Worm (Caenorhabditis elegans) whole organism, mixed stage, embryonic: ENCODE measurements around the gene nsph-4.1.
A peak's percentile ranks its signal among the peaks of the same experiment; 100 is the strongest.

Experiments used
- M03D4.4 ChIP-seq: sonication (generic microtip); optimal IDR thresholded peaks from 2 replicates; lab custom pipeline; 2017; ENCODE audit warnings: mild to moderate bottlenecking, missing genetic modification characterization, missing compliant biosample characterization
- bed-3 ChIP-seq: fragments of 200-800 bp; sonication (Bioruptor generic); optimal IDR thresholded peaks from 3 replicates; lab custom pipeline; 2018; ENCODE audit warnings: mild to moderate bottlenecking, missing genetic modification characterization, moderate library complexity, missing compliant biosample characterization
- blmp-1 ChIP-seq: fragments of 150-350 bp; optimal IDR thresholded peaks from 2 replicates; lab custom pipeline; 2014; ENCODE audit warnings: missing biosample characterization, missing genetic modification characterization
- ceh-39 ChIP-seq: fragments of 150-350 bp; optimal IDR thresholded peaks from 2 replicates; lab custom pipeline; 2014; ENCODE audit warnings: missing biosample characterization, missing genetic modification characterization
- ceh-43 ChIP-seq: fragments of 200-800 bp; sonication (Bioruptor generic); optimal IDR thresholded peaks from 2 replicates; lab custom pipeline; 2018; ENCODE audit warnings: mild to moderate bottlenecking, missing genetic modification characterization, moderate library complexity, missing compliant biosample characterization
- ceh-83 ChIP-seq: fragments of 200-800 bp; sonication (Bioruptor generic); optimal IDR thresholded peaks from 2 replicates; lab custom pipeline; 2018; ENCODE audit warnings: mild to moderate bottlenecking, missing genetic modification characterization, missing compliant biosample characterization
- ces-1 ChIP-seq: fragments of 150-350 bp; optimal IDR thresholded peaks from 2 replicates; lab custom pipeline; 2014; ENCODE audit warnings: missing biosample characterization, missing genetic modification reagents, missing genetic modification characterization
- cnd-1 ChIP-seq: fragments of 200-800 bp; sonication (Bioruptor generic); optimal IDR thresholded peaks from 2 replicates; lab custom pipeline; 2018; ENCODE audit warnings: mild to moderate bottlenecking, missing genetic modification characterization, missing compliant biosample characterization
- drap-1 ChIP-seq: fragments of 200-800 bp; sonication (Bioruptor generic); optimal IDR thresholded peaks from 3 replicates; lab custom pipeline; 2018; ENCODE audit warnings: mild to moderate bottlenecking, missing genetic modification characterization, missing compliant biosample characterization
- flh-1 ChIP-seq: fragments of 200-800 bp; sonication (Bioruptor generic); optimal IDR thresholded peaks from 2 replicates; lab custom pipeline; 2018; ENCODE audit warnings: mild to moderate bottlenecking, missing genetic modification characterization, moderate library complexity, missing compliant biosample characterization
- ham-2 ChIP-seq: fragments of 200-800 bp; sonication (Bioruptor generic); optimal IDR thresholded peaks from 2 replicates; lab custom pipeline; 2018; ENCODE audit warnings: mild to moderate bottlenecking, missing genetic modification characterization, missing compliant biosample characterization
- hlh-1 ChIP-seq: fragments of 150-350 bp; optimal IDR thresholded peaks from 2 replicates; lab custom pipeline; 2014; ENCODE audit warnings: missing biosample characterization, missing genetic modification reagents, missing genetic modification characterization
- lin-13 ChIP-seq: fragments of 150-350 bp; optimal IDR thresholded peaks from 2 replicates; lab custom pipeline; 2014; ENCODE audit warnings: missing biosample characterization, missing genetic modification characterization
- lin-32 ChIP-seq: fragments of 200-800 bp; sonication (Bioruptor generic); optimal IDR thresholded peaks from 2 replicates; lab custom pipeline; 2018; ENCODE audit warnings: mild to moderate bottlenecking, missing genetic modification characterization, missing compliant biosample characterization
- lsy-2 ChIP-seq: fragments of 150-350 bp; optimal IDR thresholded peaks from 2 replicates; lab custom pipeline; 2014; ENCODE audit warnings: missing biosample characterization, missing genetic modification characterization
- mab-5 ChIP-seq: fragments of 150-350 bp; optimal IDR thresholded peaks from 2 replicates; lab custom pipeline; 2014; ENCODE audit warnings: missing biosample characterization, missing genetic modification characterization
- mep-1 ChIP-seq: fragments of 150-350 bp; optimal IDR thresholded peaks from 2 replicates; lab custom pipeline; 2017; ENCODE audit warnings: missing biosample characterization, missing genetic modification reagents, missing genetic modification characterization, inconsistent platforms
- mls-2 ChIP-seq: sonication (generic microtip); optimal IDR thresholded peaks from 2 replicates; lab custom pipeline; 2016; ENCODE audit warnings: mild to moderate bottlenecking, missing genetic modification characterization, moderate library complexity, missing compliant biosample characterization
- nhr-12 ChIP-seq: fragments of 150-350 bp; optimal IDR thresholded peaks from 2 replicates; lab custom pipeline; 2014; ENCODE audit warnings: missing biosample characterization, missing genetic modification characterization
- nhr-2 ChIP-seq: fragments of 150-350 bp; optimal IDR thresholded peaks from 2 replicates; lab custom pipeline; 2014; ENCODE audit warnings: missing biosample characterization, missing genetic modification characterization
- nhr-237 ChIP-seq: fragments of 150-350 bp; optimal IDR thresholded peaks from 2 replicates; lab custom pipeline; 2014; ENCODE audit warnings: missing biosample characterization, missing genetic modification characterization
- nhr-28 ChIP-seq: fragments of 150-350 bp; optimal IDR thresholded peaks from 2 replicates; lab custom pipeline; 2014; ENCODE audit warnings: missing biosample characterization, missing genetic modification characterization
- nhr-76 ChIP-seq: sonication (generic microtip); optimal IDR thresholded peaks from 2 replicates; lab custom pipeline; 2017; ENCODE audit warnings: missing biosample characterization, missing genetic modification characterization
- pha-4 ChIP-seq: fragments of 150-350 bp; optimal IDR thresholded peaks from 2 replicates; lab custom pipeline; 2018; ENCODE audit warnings: missing biosample characterization, missing genetic modification reagents, missing genetic modification characterization
- snpc-4 ChIP-seq: fragments of 150-350 bp; optimal IDR thresholded peaks from 2 replicates; lab custom pipeline; 2014; ENCODE audit warnings: missing biosample characterization, missing genetic modification characterization
- sptf-1 ChIP-seq: sonication (generic microtip); optimal IDR thresholded peaks from 2 replicates; lab custom pipeline; 2017; ENCODE audit warnings: mild to moderate bottlenecking, missing genetic modification characterization, moderate library complexity, missing compliant biosample characterization
- tbx-8 ChIP-seq: fragments of 200-800 bp; sonication (Bioruptor generic); optimal IDR thresholded peaks from 2 replicates; lab custom pipeline; 2018; ENCODE audit warnings: mild to moderate bottlenecking, missing genetic modification characterization, moderate library complexity, missing compliant biosample characterization
- unc-120 ChIP-seq: sonication (generic microtip); optimal IDR thresholded peaks from 2 replicates; lab custom pipeline; 2017; ENCODE audit warnings: missing genetic modification characterization, missing compliant biosample characterization; ENCODE audit not compliant: poor library complexity, severe bottlenecking
- unc-39 ChIP-seq: fragments of 150-350 bp; optimal IDR thresholded peaks from 2 replicates; lab custom pipeline; 2014; ENCODE audit warnings: missing biosample characterization, missing genetic modification characterization
- unc-62 ChIP-seq: fragments of 150-350 bp; optimal IDR thresholded peaks from 2 replicates; lab custom pipeline; 2014; ENCODE audit warnings: missing biosample characterization, missing genetic modification reagents, missing genetic modification characterization
- zip-8 ChIP-seq: fragments of 150-350 bp; optimal IDR thresholded peaks from 2 replicates; lab custom pipeline; 2014; ENCODE audit warnings: missing biosample characterization, missing genetic modification characterization
- ztf-11 ChIP-seq: fragments of 150-350 bp; optimal IDR thresholded peaks from 2 replicates; lab custom pipeline; 2014; ENCODE audit warnings: missing biosample characterization, missing genetic modification characterization

Gene nsph-4.1

ce11 chrIV:5206716-5207115 lies 19.9 kb upstream of the nsph-4.1 start:
- TF ChIP-seq unc-62 (GFP tag; lab: Kevin White, UChicago) (no peak), lsy-2 (tag; lab: Kevin White, UChicago) (no peak), ceh-39 (no peak)

- TF ChIP-seq lsy-2 (tag; lab: Kevin White, UChicago) (peak; percentile 70), pha-4 (tag; lab: Kevin White, UChicago) (peak; percentile 51), lin-13 (tag; lab: Kevin White, UChicago) (peak; percentile 73), ceh-39 (peak; percentile 50), ceh-83 (GFP tag; lab: Kevin White, UChicago) (no peak), mep-1 (tag; lab: Kevin White, UChicago) (peak; percentile 57), hlh-1 (tag; lab: Kevin White, UChicago) (peak; percentile 55), nhr-237 (tag; lab: Kevin White, UChicago) (peak; percentile 84), unc-120 (tag; lab: Kevin White, UChicago) (peak; percentile 8), unc-62 (GFP tag; lab: Kevin White, UChicago) (no peak), nhr-76 (tag; lab: Kevin White, UChicago) (no peak), ces-1 (peak; percentile 76), M03D4.4 (tag; lab: Kevin White, UChicago) (peak; percentile 13)
These were observed 17.3 kb upstream of the nsph-4.1 start, which contains the start of the genes Y59E9AL.36 and nbet-1 for ce11 chrIV:5209390-5209789. TSS of gene Y59E9AL.36 (minus strand) at chrIV:5209481. TSS of gene nbet-1 (plus strand) at chrIV:5209501.

DNA sequence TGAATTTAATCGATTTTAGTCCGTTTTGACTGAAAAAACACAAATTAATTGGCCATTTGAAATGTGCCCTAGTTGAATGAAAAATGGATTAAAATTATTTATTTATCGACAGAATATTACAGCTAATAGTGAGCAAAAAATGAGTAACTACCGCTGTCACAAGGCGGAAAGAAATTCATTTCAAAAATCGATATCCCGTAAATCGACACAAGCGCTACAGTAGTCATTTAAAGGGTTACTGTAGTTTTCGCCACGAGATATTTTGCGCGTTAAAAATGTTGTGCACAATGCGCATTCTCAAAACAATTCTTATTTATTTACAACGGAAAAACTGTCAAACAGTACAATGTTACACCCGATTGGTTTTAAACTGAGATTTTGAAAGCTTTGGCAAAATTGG lies 16.0 kb upstream of the nsph-4.1 start:
- TF ChIP-seq lin-32 (GFP tag; lab: Kevin White, UChicago) = no peak
- TF ChIP-seq nhr-12 (tag; lab: Kevin White, UChicago) = no peak
- no peak for TF ChIP-seq unc-62 (GFP tag; lab: Kevin White, UChicago)
- no peak for TF ChIP-seq mls-2
- TF ChIP-seq zip-8 (tag; lab: Kevin White, UChicago) = no peak
- TF ChIP-seq ceh-39 = no peak
- TF ChIP-seq ces-1 = no peak
- no peak for TF ChIP-seq snpc-4
- no peak for TF ChIP-seq ham-2 (GFP tag; lab: Kevin White, UChicago)
- no peak for TF ChIP-seq drap-1 (GFP tag; lab: Kevin White, UChicago)
- no peak for TF ChIP-seq tbx-8
- no peak for TF ChIP-seq cnd-1 (tag; lab: Kevin White, UChicago)
- no peak for TF ChIP-seq hlh-1 (tag; lab: Kevin White, UChicago)
- TF ChIP-seq ceh-83 (GFP tag; lab: Kevin White, UChicago) = no peak
- no peak for TF ChIP-seq blmp-1
- TF ChIP-seq lsy-2 (tag; lab: Kevin White, UChicago) = no peak
- no peak for TF ChIP-seq M03D4.4 (tag; lab: Kevin White, UChicago)
- TF ChIP-seq ceh-43 (GFP tag; lab: Kevin White, UChicago) = no peak
- no peak for TF ChIP-seq sptf-1

ce11 chrIV:5215092-5215491 lies 11.6 kb upstream of the nsph-4.1 start, which contains the start of gene Y59E9AL.4:
TSS of gene Y59E9AL.4 (minus strand) at chrIV:5215192.
- TF ChIP-seq ceh-83 (GFP tag; lab: Kevin White, UChicago) = no peak
- TF ChIP-seq bed-3 (GFP tag; lab: Kevin White, UChicago) = no peak
- no peak for TF ChIP-seq ham-2 (GFP tag; lab: Kevin White, UChicago)
- TF ChIP-seq nhr-28 (tag; lab: Kevin White, UChicago) = no peak
- TF ChIP-seq ceh-43 (GFP tag; lab: Kevin White, UChicago) = no peak
- no peak for TF ChIP-seq tbx-8
- no peak for TF ChIP-seq ztf-11 (tag; lab: Kevin White, UChicago)
- no peak for TF ChIP-seq nhr-2 (tag; lab: Kevin White, UChicago)
- TF ChIP-seq zip-8 (tag; lab: Kevin White, UChicago) = no peak
- TF ChIP-seq mls-2 = no peak
- TF ChIP-seq, all 35 proteins: peak for 0

ce11 chrIV:5216349-5216748 lies 10.3 kb upstream of the nsph-4.1 start:
- TF ChIP-seq bed-3 (GFP tag; lab: Kevin White, UChicago) = no peak
- no peak for TF ChIP-seq nhr-12 (tag; lab: Kevin White, UChicago)
- no peak for TF ChIP-seq ham-2 (GFP tag; lab: Kevin White, UChicago)
- no peak for TF ChIP-seq snpc-4
- TF ChIP-seq nhr-76 (tag; lab: Kevin White, UChicago) = no peak
- TF ChIP-seq tbx-8 = no peak
- no peak for TF ChIP-seq nhr-237 (tag; lab: Kevin White, UChicago)
- TF ChIP-seq zip-8 (tag; lab: Kevin White, UChicago) = no peak
- no peak for TF ChIP-seq blmp-1
- no peak for TF ChIP-seq flh-1 (GFP tag; lab: Kevin White, UChicago)
- TF ChIP-seq ces-1 = no peak
- TF ChIP-seq mab-5 (tag; lab: Kevin White, UChicago) = no peak
- no peak for TF ChIP-seq mep-1 (tag; lab: Kevin White, UChicago)
- TF ChIP-seq unc-39 (tag; lab: Kevin White, UChicago) = no peak
- no peak for TF ChIP-seq ceh-39
- TF ChIP-seq ztf-11 (tag; lab: Kevin White, UChicago) = no peak
- no peak for TF ChIP-seq nhr-28 (tag; lab: Kevin White, UChicago)
